Worm (Caenorhabditis elegans): ENCODE measurements around the gene F37C12.21.

The F37C12.21 gene

ce11 chrIII:7179538-7180301 lies 8.4 kb upstream of the F37C12.21 start, which contains the start of the genes rps-14 and rpl-36 (continued):
- no peak for TF ChIP-seq lin-39 (tag; optimal IDR thresholded peaks at IDR 0.05)
- TF ChIP-seq zip-11 (GFP tag; IDR thresholded peaks at IDR 0.05) = no peak
- TF ChIP-seq mdl-1 (tag; optimal IDR thresholded peaks at IDR 0.05) = peak in 1 of 2 experiments; percentile 16
- TF ChIP-seq ces-1 (GFP tag; optimal IDR thresholded peaks at IDR 0.05) = peak; percentile 12
- no peak for TF ChIP-seq lin-1 (GFP tag; IDR thresholded peaks at IDR 0.05)
- peak; percentile 91 for TF ChIP-seq mep-1 (tag; optimal IDR thresholded peaks at IDR 0.05)
- no peak for TF ChIP-seq ZK337.2 (GFP tag; IDR thresholded peaks at IDR 0.05)
- TF ChIP-seq T20F7.1 (GFP tag; optimal IDR thresholded peaks at IDR 0.05) = peak; percentile 90
- TF ChIP-seq nhr-102 (tag; optimal IDR thresholded peaks at IDR 0.05) = peak; percentile 75
- no peak for TF ChIP-seq F44E2.7 (GFP tag; IDR thresholded peaks at IDR 0.05)
- no peak for TF ChIP-seq Y105C5A.15 (GFP tag; IDR thresholded peaks at IDR 0.05)
- no peak for TF ChIP-seq nhr-111 (GFP tag; optimal IDR thresholded peaks at IDR 0.05)
- TF ChIP-seq D1046.2 (GFP tag; IDR thresholded peaks at IDR 0.05) = no peak
- TF ChIP-seq tra-1 (GFP tag; IDR thresholded peaks at IDR 0.05) = 0 out of 2 replicates have a peak, but pooled peaks have one; percentile 42
- TF ChIP-seq duxl-1 (tag; optimal IDR thresholded peaks at IDR 0.05; ENCODE audit: poor library complexity) = peak; percentile 76
- peak; percentile 43 to 96 for TF ChIP-seq lsy-2 (tag; optimal IDR thresholded peaks at IDR 0.05)
- peak in 1 of 2 experiments; percentile 85 for TF ChIP-seq ZK546.5 (tag; optimal IDR thresholded peaks at IDR 0.05)
- peak; percentile 49 for TF ChIP-seq fkh-10 (GFP tag; optimal IDR thresholded peaks at IDR 0.05)
- peak; percentile 35; the same call in 1 of the 2 replicates for TF ChIP-seq pha-4 (GFP tag; IDR thresholded peaks at IDR 0.05)
- peak; percentile 92 for TF ChIP-seq pha-4 (tag; optimal IDR thresholded peaks at IDR 0.05)
- peak; percentile 77 for TF ChIP-seq hlh-30 (tag; optimal IDR thresholded peaks at IDR 0.05; ENCODE audit: insufficient read depth)
- peak; percentile 65 for TF ChIP-seq spr-1 (tag; optimal IDR thresholded peaks at IDR 0.05)
- no peak for TF ChIP-seq set-16 (GFP tag; IDR thresholded peaks at IDR 0.05)
- TF ChIP-seq zfp-3 (GFP tag; conservative IDR thresholded peaks at IDR 0.05) = peak; percentile 84
- TF ChIP-seq php-3 (GFP tag; IDR thresholded peaks at IDR 0.05) = no peak
- TF ChIP-seq unc-130 (GFP tag; optimal IDR thresholded peaks at IDR 0.05) = no peak
- TF ChIP-seq dpl-1 (GFP tag; optimal IDR thresholded peaks at IDR 0.05) = peak; percentile 89
- TF ChIP-seq mes-2 (tag; optimal IDR thresholded peaks at IDR 0.05; ENCODE audit: poor library complexity, severe bottlenecking) = peak; percentile 92
- TF ChIP-seq nhr-41 (GFP tag; IDR thresholded peaks at IDR 0.05) = no peak
- no peak for TF ChIP-seq nhr-10 (tag; optimal IDR thresholded peaks at IDR 0.05)
- no peak for TF ChIP-seq cey-2 (tag; optimal IDR thresholded peaks at IDR 0.05; ENCODE audit: borderline replicate concordance, insufficient read depth)
- peak; percentile 12; the same call in 1 of the 2 replicates for TF ChIP-seq lin-29 (GFP tag; IDR thresholded peaks at IDR 0.05)
- TF ChIP-seq rbr-2 (tag; optimal IDR thresholded peaks at IDR 0.05) = peak; percentile 81
- no peak for TF ChIP-seq dmd-9 (GFP tag; IDR thresholded peaks at IDR 0.05)
- TF ChIP-seq hmg-1.1 (GFP tag; IDR thresholded peaks at IDR 0.05) = peak; percentile 62; the same call in 1 of the 2 replicates
- TF ChIP-seq arid-1 (GFP tag; conservative IDR thresholded peaks at IDR 0.05) = 0 out of 2 replicates have a peak, but pooled peaks have one; percentile 28
- TF ChIP-seq nhr-77 (tag; optimal IDR thresholded peaks at IDR 0.05) = peak; percentile 94
- TF ChIP-seq F10B5.3 (tag; optimal IDR thresholded peaks at IDR 0.05) = no peak
- TF ChIP-seq nhr-28 (tag; optimal IDR thresholded peaks at IDR 0.05) = peak; percentile 64
- TF ChIP-seq nhr-237 (tag; optimal IDR thresholded peaks at IDR 0.05) = no peak
- peak; percentile 34 for TF ChIP-seq lin-15B (tag; optimal IDR thresholded peaks at IDR 0.05)
- peak; percentile 71 for TF ChIP-seq ama-1 (optimal IDR thresholded peaks at IDR 0.05)
- TF ChIP-seq snpc-1.2 (GFP tag; IDR thresholded peaks at IDR 0.05) = 0 out of 2 replicates have a peak, but pooled peaks have one; percentile 9
- no peak for TF ChIP-seq tag-97 (GFP tag; IDR thresholded peaks at IDR 0.05)
- TF ChIP-seq zfp-2 (tag; optimal IDR thresholded peaks at IDR 0.05) = peak; percentile 95
- no peak for TF ChIP-seq daf-19 (GFP tag; conservative IDR thresholded peaks at IDR 0.05)
- TF ChIP-seq jun-1 (tag; optimal IDR thresholded peaks at IDR 0.05) = peak; percentile 21
- peak; percentile 71 for TF ChIP-seq dmd-6 (GFP tag; IDR thresholded peaks at IDR 0.05)

All from whole organism, L4 larva.